Worm (Caenorhabditis elegans): Measurements from ENCODE around the gene mrpl-21.
A peak's percentile ranks its signal among the peaks of the same experiment; 100 is the strongest.

Gene mrpl-21

ce11 chrIII:4220864-4221263 is 22.5 kb downstream of the mrpl-21 start (continued):
- no peak for TF ChIP-seq lsy-2 (tag; optimal IDR thresholded peaks at IDR 0.05)
- peak; percentile 60 for TF ChIP-seq nhr-47 (tag; optimal IDR thresholded peaks at IDR 0.05)
- peak; percentile 90 for TF ChIP-seq fkh-8 (tag; optimal IDR thresholded peaks at IDR 0.05)
- peak; percentile 24 for TF ChIP-seq ztf-4 (tag; optimal IDR thresholded peaks at IDR 0.05)
- no peak for TF ChIP-seq lin-13 (GFP tag; optimal IDR thresholded peaks at IDR 0.05)
- TF ChIP-seq sup-37 (GFP tag; optimal IDR thresholded peaks at IDR 0.05) = no peak

ce11 chrIII:4210661-4211060 is 32.7 kb downstream of the mrpl-21 start:
- TF ChIP-seq ces-1 (GFP tag; optimal IDR thresholded peaks at IDR 0.05) (no peak), nhr-84 (tag; optimal IDR thresholded peaks at IDR 0.05) (no peak), nhr-71 (tag; optimal IDR thresholded peaks at IDR 0.05) (no peak), lin-15B (tag; optimal IDR thresholded peaks at IDR 0.05) (no peak)

DNA sequence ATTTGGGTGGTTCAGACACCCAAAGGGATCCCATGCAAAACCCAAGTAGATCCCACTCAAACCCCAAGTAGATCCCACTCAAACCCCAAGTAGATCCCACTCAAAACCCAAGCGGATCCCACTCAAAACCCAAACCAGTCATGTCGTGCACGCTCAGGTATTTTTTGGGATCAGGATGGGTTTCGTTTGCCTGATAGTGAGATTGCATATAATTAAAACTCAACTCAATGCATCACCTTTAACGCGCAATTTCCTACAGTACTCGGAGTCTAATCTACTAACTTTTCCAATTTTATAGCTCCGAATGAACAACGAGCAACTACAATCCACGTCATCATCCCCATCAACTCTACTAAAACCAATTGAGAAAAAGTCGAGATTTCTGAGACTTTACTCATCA is 34.2 kb downstream of the mrpl-21 start, which contains the start of gene phlp-2:
phlp-2 (plus strand) TSS at position 301 of the 400 bp plus-strand sequence.
- TF ChIP-seq lin-13 (GFP tag; optimal IDR thresholded peaks at IDR 0.05) (no peak), F16B12.6 (tag; optimal IDR thresholded peaks at IDR 0.05) (no peak), sptf-1 (tag; optimal IDR thresholded peaks at IDR 0.05) (no peak), dpl-1 (GFP tag; optimal IDR thresholded peaks at IDR 0.05) (no peak), nhr-77 (tag; optimal IDR thresholded peaks at IDR 0.05) (no peak), C34B4.2 (tag; optimal IDR thresholded peaks at IDR 0.05) (no peak), mab-9 (GFP tag; IDR thresholded peaks at IDR 0.05) (no peak), tbx-2 (tag; optimal IDR thresholded peaks at IDR 0.05) (no peak), lsy-2 (tag; optimal IDR thresholded peaks at IDR 0.05) (no peak), ceh-82 (tag; optimal IDR thresholded peaks at IDR 0.05) (no peak), nhr-84 (tag; optimal IDR thresholded peaks at IDR 0.05) (no peak), pax-3 (tag; optimal IDR thresholded peaks at IDR 0.05) (no peak), fkh-4 (tag; optimal IDR thresholded peaks at IDR 0.05; ENCODE audit: borderline replicate concordance) (no peak)

DNA sequence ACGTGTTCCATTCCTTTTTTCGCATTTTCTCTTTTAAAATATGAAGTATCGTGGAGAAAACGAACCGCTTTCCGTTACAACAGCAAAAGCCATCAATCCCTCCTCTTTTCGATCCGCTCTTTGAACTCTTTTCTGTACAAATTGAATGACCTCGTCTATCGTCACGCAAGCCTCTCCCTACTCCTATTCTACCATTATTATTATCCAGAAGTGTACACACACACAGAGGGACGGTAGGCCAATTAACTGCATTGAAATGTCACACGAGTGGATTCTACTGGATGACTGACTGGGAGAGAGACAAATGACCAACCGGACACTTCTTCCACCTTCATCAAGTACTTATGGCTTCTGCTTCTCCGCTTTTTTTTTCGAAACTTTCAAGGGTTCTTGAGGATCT is 35.2 kb downstream of the mrpl-21 start:
- TF ChIP-seq elt-2 (tag; optimal IDR thresholded peaks at IDR 0.05) = no peak
- TF ChIP-seq C34B4.2 (tag; optimal IDR thresholded peaks at IDR 0.05) = no peak
- no peak for TF ChIP-seq sup-37 (GFP tag; optimal IDR thresholded peaks at IDR 0.05)
- TF ChIP-seq blmp-1 (tag; optimal IDR thresholded peaks at IDR 0.05) = peak; percentile 29
- no peak for TF ChIP-seq pag-3 (tag; optimal IDR thresholded peaks at IDR 0.05; ENCODE audit: borderline replicate concordance, insufficient read depth)

DNA sequence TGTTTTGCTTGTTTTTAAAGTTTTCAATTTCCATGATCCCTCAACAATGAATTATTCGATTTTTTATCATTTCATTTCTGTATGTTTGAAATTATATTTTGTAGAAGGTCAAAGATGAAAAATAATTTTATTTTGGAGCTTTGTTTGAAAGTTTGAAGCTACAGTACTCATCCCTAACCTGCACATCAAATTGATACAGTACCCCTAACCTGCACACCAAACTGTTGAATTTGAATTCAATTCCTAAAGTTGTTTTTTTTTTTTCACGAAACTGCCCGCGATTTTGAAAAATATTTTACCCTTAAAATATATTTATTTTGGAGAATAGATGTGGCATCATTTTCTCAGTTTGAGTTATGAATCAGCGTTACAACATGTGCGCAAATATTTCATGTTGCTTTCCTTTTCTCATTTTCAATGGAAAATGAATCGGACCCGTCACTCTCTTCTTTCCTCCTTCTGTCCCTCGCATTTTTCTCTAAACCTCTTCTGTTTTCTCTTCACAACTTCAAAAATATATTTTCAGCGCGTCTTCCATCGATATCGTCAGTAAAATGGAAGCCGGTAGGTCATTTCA is 37.5 kb downstream of the mrpl-21 start, which contains the start of gene R74.8:
R74.8 (plus strand) TSS at position 527 of the 577 bp plus-strand sequence.
- TF ChIP-seq dpl-1 (GFP tag; optimal IDR thresholded peaks at IDR 0.05) (no peak), blmp-1 (tag; optimal IDR thresholded peaks at IDR 0.05) (peak; percentile 28), snpc-4 (tag; optimal IDR thresholded peaks at IDR 0.05) (no peak), lin-15B (tag; optimal IDR thresholded peaks at IDR 0.05) (no peak), sup-37 (GFP tag; optimal IDR thresholded peaks at IDR 0.05) (no peak), skn-1 (tag; optimal IDR thresholded peaks at IDR 0.05) (no peak), alr-1 (tag; optimal IDR thresholded peaks at IDR 0.05; ENCODE audit: borderline replicate concordance) (no peak), aha-1 (tag; optimal IDR thresholded peaks at IDR 0.05) (no peak), ceh-90 (tag; optimal IDR thresholded peaks at IDR 0.05) (no peak), F16B12.6 (tag; optimal IDR thresholded peaks at IDR 0.05) (no peak), lsy-2 (tag; optimal IDR thresholded peaks at IDR 0.05) (peak in 1 of 2 experiments; percentile 63), unc-98 (GFP tag; IDR thresholded peaks at IDR 0.05) (no peak)

DNA sequence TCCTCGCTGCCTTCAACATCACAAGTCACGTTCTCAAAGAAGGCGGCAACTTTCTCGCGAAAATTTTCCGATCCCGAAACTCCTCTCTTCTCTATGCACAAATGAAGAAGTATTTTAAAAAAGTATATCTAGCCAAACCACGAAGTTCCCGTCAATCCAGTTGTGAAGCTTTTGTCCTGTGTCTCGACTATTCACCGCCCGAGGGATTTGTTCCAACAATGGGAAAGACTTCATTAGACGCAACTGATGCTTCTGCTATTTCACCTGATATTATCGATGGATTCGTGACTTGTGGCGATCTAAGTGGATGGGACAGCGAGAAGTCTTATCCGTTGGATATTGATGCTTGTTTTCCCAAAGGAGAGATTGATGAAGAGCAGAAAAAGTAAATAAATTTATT is 38.4 kb downstream of the mrpl-21 start:
- TF ChIP-seq sox-4 (tag; optimal IDR thresholded peaks at IDR 0.05) (no peak), xbp-1 (tag; optimal IDR thresholded peaks at IDR 0.05) (no peak), grh-1 (GFP tag; IDR thresholded peaks at IDR 0.05) (no peak), blmp-1 (tag; optimal IDR thresholded peaks at IDR 0.05) (no peak), mef-2 (tag; optimal IDR thresholded peaks at IDR 0.05) (no peak), nhr-20 (tag; optimal IDR thresholded peaks at IDR 0.05) (no peak)

Data from whole organism, L1 larva.